Worm (Caenorhabditis elegans) whole organism, early embryonic: Measurements from ENCODE around the gene C29F9.2.

Experiments
- B0310.2 ChIP-seq: sonication (generic microtip); optimal IDR thresholded peaks from 2 replicates; lab custom pipeline; 2016; ENCODE audit warnings: mild to moderate bottlenecking, missing genetic modification characterization, missing compliant biosample characterization
- aly-1 ChIP-seq: sonication (generic microtip); optimal IDR thresholded peaks from 2 replicates; lab custom pipeline; 2016; ENCODE audit warnings: missing genetic modification characterization, missing compliant biosample characterization
- ama-1 ChIP-seq: fragments of 150-350 bp; optimal IDR thresholded peaks from 2 replicates; lab custom pipeline; 2014
- ceh-36 ChIP-seq: sonication (generic microtip); optimal IDR thresholded peaks from 2 replicates; lab custom pipeline; 2016; ENCODE audit warnings: missing genetic modification characterization, inconsistent platforms, missing compliant biosample characterization
- ets-7 ChIP-seq: sonication (generic microtip); optimal IDR thresholded peaks from 2 replicates; lab custom pipeline; 2016; ENCODE audit warnings: missing genotype, missing genetic modification characterization, missing compliant biosample characterization
- flt-1 ChIP-seq: fragments of 200-800 bp; sonication (Bioruptor generic); IDR thresholded peaks from 2 replicates; pipeline ENCODE4 v1.3.6; 2022; ENCODE audit warnings: missing genetic modification characterization, missing compliant biosample characterization
- hnd-1 ChIP-seq: sonication (generic microtip); optimal IDR thresholded peaks from 2 replicates; lab custom pipeline; 2016; ENCODE audit warnings: missing genetic modification characterization, missing compliant biosample characterization
- pes-1 ChIP-seq: fragments of 200-800 bp; sonication (Bioruptor generic); IDR thresholded peaks from 2 replicates; pipeline ENCODE4 v1.3.6; 2022; ENCODE audit warnings: missing genetic modification reagents, missing genetic modification characterization, missing compliant biosample characterization
- tbx-11 ChIP-seq: fragments of 200-800 bp; sonication (Bioruptor generic); IDR thresholded peaks from 2 replicates; pipeline ENCODE4 v1.3.6; 2022; ENCODE audit warnings: missing genetic modification characterization, missing compliant biosample characterization

ce11 chrIII:131627-132026, 880 bp downstream of the C29F9.2 start:
- TF ChIP-seq tbx-11 (GFP tag; lab: Robert Waterston, UW) (no peak), B0310.2 (tag; lab: Kevin White, UChicago) (no peak), ama-1 (no peak), ets-7 (tag; lab: Kevin White, UChicago) (no peak), hnd-1 (tag; lab: Kevin White, UChicago) (no peak), aly-1 (tag; lab: Kevin White, UChicago) (no peak), ceh-36 (no peak), flt-1 (GFP tag; lab: Robert Waterston, UW) (no peak), pes-1 (GFP tag; lab: Robert Waterston, UW) (no peak)
